Worm (Caenorhabditis elegans) whole organism, L1 larva: ENCODE data around the gene F52H2.3.

ENCODE experiments used
- F16B12.6 ChIP-seq: fragments of 150-350 bp; optimal IDR thresholded peaks from 2 replicates; lab custom pipeline; 2014; ENCODE audit warnings: missing biosample characterization, missing genetic modification characterization
- Y116A8C.19 ChIP-seq: sonication (generic microtip); optimal IDR thresholded peaks from 2 replicates; lab custom pipeline; 2016; ENCODE audit warnings: missing compliant biosample characterization, missing genetic modification characterization, borderline replicate concordance
- aha-1 ChIP-seq: fragments of 150-350 bp; optimal IDR thresholded peaks from 2 replicates; lab custom pipeline; 2014; ENCODE audit warnings: missing biosample characterization, missing genetic modification characterization
- alr-1 ChIP-seq: fragments of 200-800 bp; sonication (Bioruptor generic); optimal IDR thresholded peaks from 2 replicates; lab custom pipeline; 2018; ENCODE audit warnings: borderline replicate concordance, mild to moderate bottlenecking, missing genetic modification characterization, missing compliant biosample characterization
- ama-1 ChIP-seq: fragments of 150-350 bp; optimal IDR thresholded peaks from 2 replicates; lab custom pipeline; 2014
- ceh-63 ChIP-seq: fragments of 200-800 bp; sonication (Bioruptor generic); optimal IDR thresholded peaks from 2 replicates; lab custom pipeline; 2018; ENCODE audit warnings: mild to moderate bottlenecking, missing genetic modification characterization, missing compliant biosample characterization
- dsc-1 ChIP-seq: sonication (generic microtip); optimal IDR thresholded peaks from 2 replicates; lab custom pipeline; 2016; ENCODE audit warnings: mild to moderate bottlenecking, missing genetic modification characterization, missing compliant biosample characterization
- egl-13 ChIP-seq: sonication (generic microtip); optimal IDR thresholded peaks from 2 replicates; lab custom pipeline; 2016; ENCODE audit warnings: missing genotype, missing genetic modification reagents, missing genetic modification characterization, missing compliant biosample characterization
- egl-27 ChIP-seq, 2 experiments: fragments of 150-350 bp in 1 of 2; sonication (generic microtip); optimal IDR thresholded peaks; 3 replicates each; lab custom pipeline; 2017 to 2018; ENCODE audit warnings: missing biosample characterization in 2 of 2, missing genetic modification characterization in 2 of 2, missing genetic modification reagents in 2 of 2
- elt-2 ChIP-seq: sonication (generic microtip); optimal IDR thresholded peaks from 2 replicates; lab custom pipeline; 2016; ENCODE audit warnings: missing genetic modification characterization, mild to moderate bottlenecking, inconsistent platforms, missing compliant biosample characterization, missing genetic modification reagents
- ets-5 ChIP-seq: fragments of 200-800 bp; sonication (Bioruptor generic); IDR thresholded peaks from 2 replicates; pipeline ENCODE4 v1.3.6; 2022; ENCODE audit warnings: missing genetic modification characterization, missing compliant biosample characterization
- fkh-10 ChIP-seq: sonication (generic microtip); optimal IDR thresholded peaks from 2 replicates; lab custom pipeline; 2017; ENCODE audit warnings: missing biosample characterization, missing genetic modification reagents, missing genetic modification characterization
- fkh-8 ChIP-seq: sonication (generic microtip); optimal IDR thresholded peaks from 2 replicates; lab custom pipeline; 2016; ENCODE audit warnings: mild to moderate bottlenecking, missing genetic modification characterization, missing compliant biosample characterization
- grh-1 ChIP-seq: fragments of 200-800 bp; sonication (Bioruptor generic); IDR thresholded peaks from 2 replicates; pipeline ENCODE4 v1.3.6; 2022; ENCODE audit warnings: missing genetic modification reagents, missing genetic modification characterization, missing compliant biosample characterization
- hlh-17 ChIP-seq: fragments of 200-800 bp; sonication (Bioruptor generic); optimal IDR thresholded peaks from 2 replicates; lab custom pipeline; 2018; ENCODE audit warnings: missing genetic modification characterization, mild to moderate bottlenecking, missing compliant biosample characterization, moderate library complexity, borderline replicate concordance
- hlh-4 ChIP-seq: sonication (generic microtip); optimal IDR thresholded peaks from 2 replicates; lab custom pipeline; 2016; ENCODE audit warnings: mild to moderate bottlenecking, missing genetic modification characterization, missing compliant biosample characterization
- hpl-2 ChIP-seq: fragments of 150-350 bp; optimal IDR thresholded peaks from 2 replicates; lab custom pipeline; 2014; ENCODE audit warnings: missing biosample characterization, missing genetic modification reagents, missing genetic modification characterization
- jun-1 ChIP-seq: fragments of 150-350 bp; optimal IDR thresholded peaks from 2 replicates; lab custom pipeline; 2014; ENCODE audit warnings: missing biosample characterization, missing genetic modification reagents, missing genetic modification characterization
- lin-13 ChIP-seq: fragments of 150-350 bp; optimal IDR thresholded peaks from 2 replicates; lab custom pipeline; 2014; ENCODE audit warnings: missing biosample characterization, missing genetic modification reagents, missing genetic modification characterization
- lir-3 ChIP-seq: sonication (generic microtip); optimal IDR thresholded peaks from 2 replicates; lab custom pipeline; 2016; ENCODE audit warnings: mild to moderate bottlenecking, missing genetic modification characterization, moderate library complexity, missing compliant biosample characterization; ENCODE audit not compliant: poor library complexity
- mab-9 ChIP-seq: fragments of 200-800 bp; sonication (Bioruptor generic); IDR thresholded peaks from 2 replicates; pipeline ENCODE4 v1.3.6; 2022; ENCODE audit warnings: missing genetic modification reagents, missing genetic modification characterization, missing compliant biosample characterization
- nhr-19 ChIP-seq: fragments of 200-800 bp; sonication (Bioruptor generic); conservative IDR thresholded peaks from 2 replicates; pipeline ENCODE4 v1.3.6; 2022; ENCODE audit warnings: missing genetic modification characterization, missing compliant biosample characterization
- nhr-28 ChIP-seq: fragments of 150-350 bp; optimal IDR thresholded peaks from 2 replicates; lab custom pipeline; 2014; ENCODE audit warnings: missing biosample characterization, missing genetic modification characterization
- nhr-47 ChIP-seq: sonication (generic microtip); optimal IDR thresholded peaks from 2 replicates; lab custom pipeline; 2016; ENCODE audit warnings: mild to moderate bottlenecking, missing genetic modification characterization, moderate library complexity, missing compliant biosample characterization
- nhr-71 ChIP-seq: sonication (generic microtip); optimal IDR thresholded peaks from 2 replicates; lab custom pipeline; 2016; ENCODE audit warnings: mild to moderate bottlenecking, missing genetic modification characterization, moderate library complexity, missing compliant biosample characterization
- nhr-76 ChIP-seq: sonication (generic microtip); optimal IDR thresholded peaks from 2 replicates; lab custom pipeline; 2017; ENCODE audit warnings: missing biosample characterization, missing genetic modification characterization
- nhr-77 ChIP-seq: fragments of 150-350 bp; optimal IDR thresholded peaks from 2 replicates; lab custom pipeline; 2014; ENCODE audit warnings: missing biosample characterization, missing genetic modification characterization
- nhr-84 ChIP-seq: sonication (generic microtip); optimal IDR thresholded peaks from 2 replicates; lab custom pipeline; 2017; ENCODE audit warnings: missing biosample characterization, missing genetic modification characterization
- nhr-85 ChIP-seq: sonication (generic microtip); peaks from one replicate; lab custom pipeline; 2016; ENCODE audit warnings: missing genetic modification characterization, inconsistent platforms, missing compliant biosample characterization
- pqm-1 ChIP-seq: sonication (generic microtip); optimal IDR thresholded peaks from 3 replicates; lab custom pipeline; 2017; ENCODE audit warnings: missing biosample characterization, missing genetic modification characterization
- rnt-1 ChIP-seq: sonication (generic microtip); optimal IDR thresholded peaks from 2 replicates; lab custom pipeline; 2016; ENCODE audit warnings: mild to moderate bottlenecking, missing genetic modification characterization, moderate library complexity, missing compliant biosample characterization
- snpc-4 ChIP-seq: fragments of 150-350 bp; optimal IDR thresholded peaks from 2 replicates; lab custom pipeline; 2014; ENCODE audit warnings: missing biosample characterization, missing genetic modification characterization
- snu-23 ChIP-seq: sonication (generic microtip); optimal IDR thresholded peaks from 2 replicates; lab custom pipeline; 2016; ENCODE audit warnings: missing genetic modification characterization, missing compliant biosample characterization
- sptf-1 ChIP-seq: fragments of 150-350 bp; optimal IDR thresholded peaks from 2 replicates; lab custom pipeline; 2014; ENCODE audit warnings: missing biosample characterization, missing genetic modification characterization
- tbx-2 ChIP-seq: sonication (generic microtip); optimal IDR thresholded peaks from 2 replicates; lab custom pipeline; 2016; ENCODE audit warnings: missing genetic modification characterization, missing compliant biosample characterization
- unc-30 ChIP-seq: sonication (generic microtip); optimal IDR thresholded peaks from 2 replicates; lab custom pipeline; 2017; ENCODE audit warnings: missing biosample characterization, missing genetic modification characterization
- unc-86 ChIP-seq: sonication (generic microtip); optimal IDR thresholded peaks from 2 replicates; lab custom pipeline; 2016; ENCODE audit warnings: missing genetic modification characterization, missing compliant biosample characterization
- zag-1 ChIP-seq: fragments of 150-350 bp; optimal IDR thresholded peaks from 2 replicates; lab custom pipeline; 2014; ENCODE audit warnings: missing biosample characterization, missing genetic modification characterization
- ztf-4 ChIP-seq: fragments of 150-350 bp; optimal IDR thresholded peaks from 2 replicates; lab custom pipeline; 2014; ENCODE audit warnings: missing biosample characterization, missing genetic modification characterization

F52H2.3 gene

ce11 chrX:2549322-2549721, 8.5 kb upstream of the F52H2.3 start (continued):
- TF ChIP-seq tbx-2 (tag; lab: Kevin White, UChicago), result peak; percentile 57
- no peak for TF ChIP-seq Y116A8C.19
- TF ChIP-seq hpl-2 (GFP tag; lab: Kevin White, UChicago), result no peak
- TF ChIP-seq snpc-4 (tag; lab: Kevin White, UChicago), result peak; percentile 48
- peak; percentile 75 for TF ChIP-seq rnt-1 (tag; lab: Kevin White, UChicago)
- no peak for TF ChIP-seq hlh-17 (GFP tag; lab: Kevin White, UChicago)
- peak; percentile 48 for TF ChIP-seq lir-3
- TF ChIP-seq egl-13 (tag; lab: Kevin White, UChicago), result peak; percentile 17
- no peak for TF ChIP-seq ztf-4 (tag; lab: Kevin White, UChicago)
- TF ChIP-seq jun-1 (tag; lab: Kevin White, UChicago), result peak; percentile 56
- no peak for TF ChIP-seq aha-1 (tag; lab: Kevin White, UChicago)
- peak; percentile 38 for TF ChIP-seq unc-86 (tag; lab: Kevin White, UChicago)
- peak; percentile 15 for TF ChIP-seq fkh-10
- TF ChIP-seq nhr-19 (GFP tag; lab: Robert Waterston, UW), result peak; percentile 76
- no peak for TF ChIP-seq ceh-63 (GFP tag; lab: Kevin White, UChicago)
- peak; percentile 82 for TF ChIP-seq nhr-77 (tag; lab: Kevin White, UChicago)
- no peak for TF ChIP-seq nhr-84 (tag; lab: Kevin White, UChicago)
- no peak for TF ChIP-seq alr-1 (tag; lab: Kevin White, UChicago)
- TF ChIP-seq mab-9 (GFP tag; lab: Robert Waterston, UW), result no peak
- TF ChIP-seq nhr-76 (tag; lab: Kevin White, UChicago), result no peak
- peak; percentile 26 for TF ChIP-seq nhr-85 (tag; lab: Kevin White, UChicago)
- peak; percentile 80 for TF ChIP-seq nhr-47 (tag; lab: Kevin White, UChicago)

DNA sequence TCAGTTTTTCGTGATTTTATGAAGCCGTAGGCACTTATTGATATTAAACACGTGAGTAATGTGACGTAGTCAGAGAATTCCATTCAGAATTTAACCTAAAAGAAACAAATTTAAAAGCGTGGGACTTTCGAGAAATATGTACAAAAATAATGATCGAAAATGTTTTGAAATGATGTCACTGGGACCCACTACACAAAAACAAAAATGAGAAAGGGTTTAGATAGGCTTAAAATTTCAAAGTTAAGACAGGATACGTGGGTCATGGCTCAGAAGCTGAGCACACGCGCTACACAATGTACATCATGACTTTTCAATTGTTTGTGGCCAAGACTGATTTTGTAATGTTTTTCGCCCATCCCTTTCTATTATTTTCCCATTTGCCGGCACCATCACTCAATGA, 8.0 kb upstream of the F52H2.3 start, which contains the start of gene smvt-1:
Gene smvt-1, minus strand, starts transcription at position 101 of the 400 bp plus-strand sequence.
- no peak for TF ChIP-seq hlh-4
- no peak for TF ChIP-seq aha-1 (tag; lab: Kevin White, UChicago)
- TF ChIP-seq dsc-1 (tag; lab: Kevin White, UChicago), result peak; percentile 22
- TF ChIP-seq Y116A8C.19, result no peak
- TF ChIP-seq egl-27 (tag; optimal IDR thresholded peaks at IDR 0.05; lab: Kevin White, UChicago), result no peak
- TF ChIP-seq sptf-1 (tag; lab: Kevin White, UChicago), result no peak
- no peak for TF ChIP-seq F16B12.6 (tag; lab: Kevin White, UChicago)
- TF ChIP-seq grh-1 (GFP tag; lab: Robert Waterston, UW), result no peak
- TF ChIP-seq, all 84 proteins: peak for 1

ce11 chrX:2544645-2545044, 3.8 kb upstream of the F52H2.3 start:
- TF ChIP-seq fkh-8 (tag; lab: Kevin White, UChicago) (no peak), elt-2 (tag; lab: Kevin White, UChicago) (peak; percentile 20)

ce11 chrX:2543353-2543752, 2.5 kb upstream of the F52H2.3 start:
- TF ChIP-seq zag-1, result no peak
- no peak for TF ChIP-seq pqm-1 (tag; lab: Kevin White, UChicago)
- TF ChIP-seq mab-9 (GFP tag; lab: Robert Waterston, UW), result no peak
- no peak for TF ChIP-seq ama-1 (lab: Kevin White, UChicago)
- no peak for TF ChIP-seq snu-23 (GFP tag; lab: Kevin White, UChicago)
- TF ChIP-seq dsc-1 (tag; lab: Kevin White, UChicago), result peak; percentile 6
- TF ChIP-seq ets-5, result no peak
- TF ChIP-seq elt-2 (tag; lab: Kevin White, UChicago), result peak; percentile 6
- TF ChIP-seq nhr-28 (tag; lab: Kevin White, UChicago), result no peak
- TF ChIP-seq unc-30 (tag; lab: Kevin White, UChicago), result no peak
- no peak for TF ChIP-seq nhr-71 (tag; lab: Kevin White, UChicago)
- TF ChIP-seq egl-13 (tag; lab: Kevin White, UChicago), result peak; percentile 18
- TF ChIP-seq lin-13, result no peak
- no peak for TF ChIP-seq nhr-84 (tag; lab: Kevin White, UChicago)
